Worm (Caenorhabditis elegans) whole organism, late embryonic: ENCODE measurements around the gene sra-31.

ENCODE experiments used
- C08G9.2 ChIP-seq: sonication (generic microtip); optimal IDR thresholded peaks from 2 replicates; lab custom pipeline; 2016; ENCODE audit warnings: mild to moderate bottlenecking, missing genetic modification characterization, moderate library complexity, missing compliant biosample characterization
- C38D4.7 ChIP-seq: fragments of 200-800 bp; sonication (Bioruptor generic); optimal IDR thresholded peaks from 2 replicates; lab custom pipeline; 2018; ENCODE audit warnings: mild to moderate bottlenecking, missing genetic modification characterization, moderate library complexity, missing compliant biosample characterization
- F13H6.1 ChIP-seq: sonication (generic microtip); optimal IDR thresholded peaks from 2 replicates; lab custom pipeline; 2016; ENCODE audit warnings: missing genetic modification characterization, missing compliant biosample characterization
- K02D7.2 ChIP-seq: sonication (generic microtip); optimal IDR thresholded peaks from 2 replicates; lab custom pipeline; 2017; ENCODE audit warnings: mild to moderate bottlenecking, missing genetic modification characterization, missing compliant biosample characterization
- K09A11.1 ChIP-seq: sonication (generic microtip); optimal IDR thresholded peaks from 2 replicates; lab custom pipeline; 2017; ENCODE audit warnings: antibody characterized with exemption, mild to moderate bottlenecking, missing genetic modification characterization, missing compliant biosample characterization; ENCODE audit not compliant: insufficient read depth
- T23F11.4 ChIP-seq: fragments of 200-800 bp; sonication (Bioruptor generic); optimal IDR thresholded peaks from 2 replicates; lab custom pipeline; 2018; ENCODE audit warnings: mild to moderate bottlenecking, missing genetic modification characterization, missing compliant biosample characterization
- ama-1 ChIP-seq: fragments of 150-350 bp; optimal IDR thresholded peaks from 2 replicates; lab custom pipeline; 2014
- ceh-14 ChIP-seq: sonication (generic microtip); optimal IDR thresholded peaks from 2 replicates; lab custom pipeline; 2016; ENCODE audit warnings: missing genotype, missing genetic modification characterization, missing compliant biosample characterization
- ceh-18 ChIP-seq: sonication (generic microtip); optimal IDR thresholded peaks from 2 replicates; lab custom pipeline; 2016; ENCODE audit warnings: missing genetic modification characterization, missing compliant biosample characterization
- ceh-19 ChIP-seq: fragments of 200-800 bp; sonication (Bioruptor generic); optimal IDR thresholded peaks from 2 replicates; lab custom pipeline; 2018; ENCODE audit warnings: mild to moderate bottlenecking, missing genetic modification characterization, missing compliant biosample characterization
- ceh-2 ChIP-seq: sonication (generic microtip); optimal IDR thresholded peaks from 2 replicates; lab custom pipeline; 2016; ENCODE audit warnings: missing genotype, missing genetic modification characterization, missing compliant biosample characterization
- ceh-22 ChIP-seq: sonication (generic microtip); optimal IDR thresholded peaks from 2 replicates; lab custom pipeline; 2017; ENCODE audit warnings: missing biosample characterization, missing genetic modification characterization
- ceh-24 ChIP-seq: sonication (generic microtip); optimal IDR thresholded peaks from 2 replicates; lab custom pipeline; 2016; ENCODE audit warnings: mild to moderate bottlenecking, missing genetic modification characterization, missing compliant biosample characterization
- ceh-30 ChIP-seq: fragments of 150-350 bp; optimal IDR thresholded peaks from 2 replicates; lab custom pipeline; 2014; ENCODE audit warnings: missing biosample characterization, missing genetic modification characterization
- ceh-45 ChIP-seq: fragments of 200-800 bp; sonication (Bioruptor generic); IDR thresholded peaks from 2 replicates; pipeline ENCODE4 v1.3.6; 2022; ENCODE audit warnings: missing genetic modification reagents, missing genetic modification characterization, missing compliant biosample characterization
- ceh-48 ChIP-seq: sonication (generic microtip); optimal IDR thresholded peaks from 2 replicates; lab custom pipeline; 2016; ENCODE audit warnings: missing genetic modification characterization, inconsistent platforms, missing compliant biosample characterization
- ceh-9 ChIP-seq: sonication (generic microtip); optimal IDR thresholded peaks from 2 replicates; lab custom pipeline; 2016; ENCODE audit warnings: mild to moderate bottlenecking, missing genetic modification characterization, inconsistent platforms, missing compliant biosample characterization
- che-1 ChIP-seq: sonication (generic microtip); optimal IDR thresholded peaks from 2 replicates; lab custom pipeline; 2016; ENCODE audit warnings: mild to moderate bottlenecking, missing genetic modification characterization, missing compliant biosample characterization
- dmd-4 ChIP-seq: sonication (generic microtip); optimal IDR thresholded peaks from 2 replicates; lab custom pipeline; 2016; ENCODE audit warnings: borderline replicate concordance, missing genetic modification characterization, missing compliant biosample characterization
- dve-1 ChIP-seq: sonication (generic microtip); optimal IDR thresholded peaks from 2 replicates; lab custom pipeline; 2017; ENCODE audit warnings: antibody characterized with exemption, mild to moderate bottlenecking, missing genetic modification characterization, missing compliant biosample characterization
- fkh-6 ChIP-seq: sonication (generic microtip); optimal IDR thresholded peaks from 2 replicates; lab custom pipeline; 2016; ENCODE audit warnings: missing genetic modification characterization, missing compliant biosample characterization
- hlh-13 ChIP-seq: fragments of 200-800 bp; sonication (Bioruptor generic); optimal IDR thresholded peaks from 2 replicates; lab custom pipeline; 2018; ENCODE audit warnings: mild to moderate bottlenecking, missing genetic modification characterization, missing compliant biosample characterization
- hlh-30 ChIP-seq: sonication (generic microtip); optimal IDR thresholded peaks from 2 replicates; lab custom pipeline; 2017; ENCODE audit warnings: antibody characterized with exemption, missing genetic modification characterization, missing compliant biosample characterization; ENCODE audit not compliant: insufficient read depth
- hlh-6 ChIP-seq: sonication (generic microtip); optimal IDR thresholded peaks from 2 replicates; lab custom pipeline; 2016; ENCODE audit warnings: missing genotype, missing genetic modification characterization, missing compliant biosample characterization
- hlh-8 ChIP-seq: sonication (generic microtip); optimal IDR thresholded peaks from 2 replicates; lab custom pipeline; 2016; ENCODE audit warnings: missing genotype, missing genetic modification characterization, missing compliant biosample characterization
- lim-6 ChIP-seq: sonication (generic microtip); optimal IDR thresholded peaks from 2 replicates; lab custom pipeline; 2016; ENCODE audit warnings: missing genetic modification characterization, missing compliant biosample characterization
- madf-2 ChIP-seq: sonication (generic microtip); optimal IDR thresholded peaks from 2 replicates; lab custom pipeline; 2017; ENCODE audit warnings: missing genetic modification characterization, missing compliant biosample characterization
- mec-3 ChIP-seq: sonication (generic microtip); optimal IDR thresholded peaks from 2 replicates; lab custom pipeline; 2016; ENCODE audit warnings: borderline replicate concordance, missing genetic modification characterization, missing compliant biosample characterization
- nfya-1 ChIP-seq: sonication (generic microtip); optimal IDR thresholded peaks from 2 replicates; lab custom pipeline; 2017; ENCODE audit warnings: missing genetic modification characterization, mild to moderate bottlenecking, missing compliant biosample characterization, antibody characterized with exemption, moderate library complexity
- nhr-11 ChIP-seq: fragments of 150-350 bp; optimal IDR thresholded peaks from 2 replicates; lab custom pipeline; 2014; ENCODE audit warnings: missing biosample characterization, missing genetic modification characterization
- nhr-232 ChIP-seq: sonication (generic microtip); optimal IDR thresholded peaks from 2 replicates; lab custom pipeline; 2016; ENCODE audit warnings: missing genetic modification characterization, missing compliant biosample characterization
- npax-4 ChIP-seq: sonication (generic microtip); optimal IDR thresholded peaks from 2 replicates; lab custom pipeline; 2016; ENCODE audit warnings: missing genetic modification characterization, missing compliant biosample characterization
- odd-2 ChIP-seq: sonication (generic microtip); optimal IDR thresholded peaks from 2 replicates; lab custom pipeline; 2017; ENCODE audit warnings: antibody characterized with exemption, mild to moderate bottlenecking, missing genetic modification characterization, missing compliant biosample characterization
- pag-3 ChIP-seq: sonication (generic microtip); optimal IDR thresholded peaks from 2 replicates; lab custom pipeline; 2016; ENCODE audit warnings: missing compliant biosample characterization, missing genetic modification characterization, borderline replicate concordance
- pat-9 ChIP-seq: fragments of 200-800 bp; sonication (Bioruptor generic); optimal IDR thresholded peaks from 2 replicates; lab custom pipeline; 2018; ENCODE audit warnings: mild to moderate bottlenecking, missing genetic modification characterization, moderate library complexity, missing compliant biosample characterization
- pha-2 ChIP-seq: sonication (generic microtip); optimal IDR thresholded peaks from 2 replicates; lab custom pipeline; 2017; ENCODE audit warnings: mild to moderate bottlenecking, missing genetic modification characterization, missing compliant biosample characterization
- pha-4 ChIP-seq: fragments of 150-350 bp; optimal IDR thresholded peaks from 2 replicates; lab custom pipeline; 2018; ENCODE audit warnings: missing biosample characterization, missing genetic modification reagents, missing genetic modification characterization
- pqm-1 ChIP-seq: sonication (generic microtip); optimal IDR thresholded peaks from 2 replicates; lab custom pipeline; 2016; ENCODE audit warnings: missing genetic modification characterization, missing compliant biosample characterization
- ref-2 ChIP-seq: sonication (generic microtip); optimal IDR thresholded peaks from 2 replicates; lab custom pipeline; 2016; ENCODE audit warnings: missing genetic modification characterization, missing compliant biosample characterization
- sdc-2 ChIP-seq: sonication (generic microtip); optimal IDR thresholded peaks from 2 replicates; lab custom pipeline; 2016; ENCODE audit warnings: missing genotype, missing genetic modification characterization, missing compliant biosample characterization
- sox-2 ChIP-seq: fragments of 200-800 bp; sonication (Bioruptor generic); IDR thresholded peaks from 2 replicates; pipeline ENCODE4 v1.3.6; 2022; ENCODE audit warnings: missing genetic modification reagents, missing genetic modification characterization, missing compliant biosample characterization
- sox-4 ChIP-seq: sonication (generic microtip); optimal IDR thresholded peaks from 2 replicates; lab custom pipeline; 2017; ENCODE audit warnings: mild to moderate bottlenecking, missing genetic modification characterization, inconsistent platforms, missing compliant biosample characterization
- syd-9 ChIP-seq: sonication (generic microtip); optimal IDR thresholded peaks from 2 replicates; lab custom pipeline; 2016; ENCODE audit warnings: mild to moderate bottlenecking, missing genetic modification characterization, moderate library complexity, missing compliant biosample characterization
- tbx-2 ChIP-seq: sonication (generic microtip); optimal IDR thresholded peaks from 2 replicates; lab custom pipeline; 2016; ENCODE audit warnings: missing genetic modification characterization, missing compliant biosample characterization
- ttx-3 ChIP-seq: sonication (generic microtip); optimal IDR thresholded peaks from 2 replicates; lab custom pipeline; 2016; ENCODE audit warnings: missing genetic modification reagents, missing genetic modification characterization, missing compliant biosample characterization
- unc-86 ChIP-seq: sonication (generic microtip); optimal IDR thresholded peaks from 2 replicates; lab custom pipeline; 2016; ENCODE audit warnings: missing genetic modification characterization, missing compliant biosample characterization
- zip-5 ChIP-seq: sonication (generic microtip); optimal IDR thresholded peaks from 2 replicates; lab custom pipeline; 2016; ENCODE audit warnings: missing genetic modification characterization, missing compliant biosample characterization
- ztf-16 ChIP-seq: sonication (generic microtip); optimal IDR thresholded peaks from 2 replicates; lab custom pipeline; 2017; ENCODE audit warnings: missing genetic modification characterization, missing compliant biosample characterization

The sra-31 gene

ce11 chrII:6568707-6569106, 9.6 kb downstream of the sra-31 start, which contains the start of gene sra-27:
TSS of gene sra-27 (plus strand) at chrII:6569007.
- no peak for TF ChIP-seq ref-2 (tag; lab: Kevin White, UChicago)
- no peak for TF ChIP-seq nfya-1 (tag; lab: Kevin White, UChicago)

- TF ChIP-seq F13H6.1 (tag; lab: Kevin White, UChicago) (no peak), unc-86 (no peak), syd-9 (tag; lab: Kevin White, UChicago) (no peak), ceh-18 (no peak), C08G9.2 (tag; lab: Kevin White, UChicago) (no peak), ceh-2 (tag; lab: Kevin White, UChicago) (no peak)
Measured at ce11 chrII:6566628-6567180, 11.6 kb downstream of the sra-31 start, which contains the start of the genes F18C5.5 and F18C5.9. TSS of gene F18C5.5 (minus strand) at chrII:6566728. TSS of gene F18C5.9 (plus strand) at chrII:6567130.

- TF ChIP-seq pha-4 (tag; lab: Kevin White, UChicago): no peak
- peak; percentile 2 for TF ChIP-seq ceh-2 (tag; lab: Kevin White, UChicago)
- TF ChIP-seq dmd-4 (tag; lab: Kevin White, UChicago): no peak
- peak; percentile 39 for TF ChIP-seq tbx-2 (tag; lab: Kevin White, UChicago)
- no peak for TF ChIP-seq odd-2 (tag; lab: Kevin White, UChicago)
- no peak for TF ChIP-seq ceh-30 (tag; lab: Kevin White, UChicago)
- TF ChIP-seq nhr-232 (tag; lab: Kevin White, UChicago): peak; percentile 49
- TF ChIP-seq sdc-2 (tag; lab: Kevin White, UChicago): no peak
- no peak for TF ChIP-seq zip-5 (tag; lab: Kevin White, UChicago)
- TF ChIP-seq K09A11.1 (tag; lab: Kevin White, UChicago): no peak
- no peak for TF ChIP-seq fkh-6 (tag; lab: Kevin White, UChicago)
- TF ChIP-seq hlh-13 (GFP tag; lab: Kevin White, UChicago): no peak
- no peak for TF ChIP-seq T23F11.4 (GFP tag; lab: Kevin White, UChicago)
- TF ChIP-seq ztf-16 (tag; lab: Kevin White, UChicago): peak; percentile 20
- no peak for TF ChIP-seq ceh-14 (tag; lab: Kevin White, UChicago)
- TF ChIP-seq C38D4.7 (GFP tag; lab: Kevin White, UChicago): peak; percentile 8
- no peak for TF ChIP-seq nhr-11 (tag; lab: Kevin White, UChicago)
- TF ChIP-seq che-1 (tag; lab: Kevin White, UChicago): peak; percentile 20
- no peak for TF ChIP-seq pqm-1 (tag; lab: Kevin White, UChicago)
- TF ChIP-seq ceh-22: no peak
- TF ChIP-seq ceh-24 (tag; lab: Kevin White, UChicago): no peak
- no peak for TF ChIP-seq madf-2
- peak; percentile 36 for TF ChIP-seq ceh-19 (GFP tag; lab: Kevin White, UChicago)
- no peak for TF ChIP-seq ceh-48 (tag; lab: Kevin White, UChicago)
- TF ChIP-seq ttx-3 (tag; lab: Kevin White, UChicago): peak; percentile 55
- peak; percentile 27; the same call in 1 of the 2 replicates for TF ChIP-seq sox-2
- TF ChIP-seq lim-6: no peak
- peak; percentile 2 for TF ChIP-seq syd-9 (tag; lab: Kevin White, UChicago)
- TF ChIP-seq K02D7.2 (tag; lab: Kevin White, UChicago): peak; percentile 10
- no peak for TF ChIP-seq nfya-1 (tag; lab: Kevin White, UChicago)
- TF ChIP-seq mec-3 (tag; lab: Kevin White, UChicago): no peak
- no peak for TF ChIP-seq pag-3 (tag; lab: Kevin White, UChicago)
- TF ChIP-seq ama-1: no peak
- TF ChIP-seq hlh-30 (tag; lab: Kevin White, UChicago): no peak
- no peak for TF ChIP-seq pha-2 (tag; lab: Kevin White, UChicago)
- TF ChIP-seq ceh-45 (GFP tag; lab: Robert Waterston, UW): no peak
- TF ChIP-seq pat-9 (tag; lab: Kevin White, UChicago): peak; percentile 38
- TF ChIP-seq dve-1 (tag; lab: Kevin White, UChicago): peak; percentile 30
- peak; percentile 37 for TF ChIP-seq sox-4 (tag; lab: Kevin White, UChicago)
- TF ChIP-seq unc-86: no peak
- peak; percentile 47 for TF ChIP-seq hlh-6 (tag; lab: Kevin White, UChicago)
- no peak for TF ChIP-seq ceh-9
- TF ChIP-seq hlh-8: no peak
- peak; percentile 16 for TF ChIP-seq npax-4 (tag; lab: Kevin White, UChicago)
Measured at ce11 chrII:6565077-6565476, 13.2 kb downstream of the sra-31 start, which contains the start of gene mpz-3. TSS of gene mpz-3 (minus strand) at chrII:6565396.
